Worm (Caenorhabditis elegans) whole organism, midembryonic: ENCODE data around the gene F37A8.1.

Experiments used
- med-1 ChIP-seq: sonication (generic microtip); optimal IDR thresholded peaks from 2 replicates; lab custom pipeline; 2017; ENCODE audit warnings: missing genetic modification characterization, mild to moderate bottlenecking, missing compliant biosample characterization, antibody characterized with exemption, missing genetic modification reagents; ENCODE audit not compliant: insufficient read depth
- ref-1 ChIP-seq: fragments of 200-800 bp; sonication (Bioruptor generic); conservative IDR thresholded peaks from 2 replicates; pipeline ENCODE4 v1.3.6; 2022; ENCODE audit warnings: missing genetic modification reagents, missing genetic modification characterization, missing compliant biosample characterization

DNA sequence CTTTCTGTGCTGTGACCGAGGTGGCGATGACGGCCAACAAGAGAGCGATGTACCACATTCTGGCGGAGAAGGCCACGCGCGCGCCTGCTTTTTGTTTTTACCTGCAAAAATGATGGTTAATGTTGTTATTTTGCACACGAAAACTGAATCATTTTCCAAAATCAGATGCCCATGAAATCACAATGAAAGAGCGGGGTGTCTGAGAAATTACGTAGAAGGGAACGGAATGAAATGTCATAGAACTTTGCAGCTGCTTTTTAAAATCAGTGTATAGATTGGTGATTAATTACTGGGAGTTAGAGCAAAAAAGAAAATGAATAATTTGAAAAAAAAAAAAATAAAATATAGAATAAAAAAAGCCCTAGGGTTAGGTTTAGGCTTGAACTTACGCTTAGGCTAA lies 7.6 kb downstream of the F37A8.1 start, which contains the start of gene npl-10:
- TF ChIP-seq med-1 (GFP tag; lab: Kevin White, UChicago), result no peak
- TF ChIP-seq ref-1 (GFP tag; lab: Robert Waterston, UW), result no peak
